Worm (Caenorhabditis elegans) whole organism, early embryonic: ENCODE measurements around the gene R02F2.5.

Experiments
- B0310.2 ChIP-seq: sonication (generic microtip); optimal IDR thresholded peaks from 2 replicates; lab custom pipeline; 2016; ENCODE audit warnings: mild to moderate bottlenecking, missing genetic modification characterization, missing compliant biosample characterization
- F13C5.2 ChIP-seq: sonication (generic microtip); optimal IDR thresholded peaks from 2 replicates; lab custom pipeline; 2017; ENCODE audit warnings: mild to moderate bottlenecking, missing genetic modification characterization, inconsistent platforms, missing compliant biosample characterization
- aly-1 ChIP-seq: sonication (generic microtip); optimal IDR thresholded peaks from 2 replicates; lab custom pipeline; 2016; ENCODE audit warnings: missing genetic modification characterization, missing compliant biosample characterization
- ama-1 ChIP-seq: fragments of 150-350 bp; optimal IDR thresholded peaks from 2 replicates; lab custom pipeline; 2014
- ceh-13 ChIP-seq: fragments of 200-800 bp; sonication (Bioruptor generic); optimal IDR thresholded peaks from 2 replicates; lab custom pipeline; 2018; ENCODE audit warnings: mild to moderate bottlenecking, missing genetic modification characterization, missing compliant biosample characterization
- ceh-36 ChIP-seq: sonication (generic microtip); optimal IDR thresholded peaks from 2 replicates; lab custom pipeline; 2016; ENCODE audit warnings: missing genetic modification characterization, inconsistent platforms, missing compliant biosample characterization
- ets-7 ChIP-seq: sonication (generic microtip); optimal IDR thresholded peaks from 2 replicates; lab custom pipeline; 2016; ENCODE audit warnings: missing genotype, missing genetic modification characterization, missing compliant biosample characterization
- flt-1 ChIP-seq: fragments of 200-800 bp; sonication (Bioruptor generic); IDR thresholded peaks from 2 replicates; pipeline ENCODE4 v1.3.6; 2022; ENCODE audit warnings: missing genetic modification characterization, missing compliant biosample characterization
- hmbx-1 ChIP-seq: sonication (generic microtip); optimal IDR thresholded peaks from 2 replicates; lab custom pipeline; 2016; ENCODE audit warnings: mild to moderate bottlenecking, missing genetic modification characterization, missing compliant biosample characterization
- hmg-4 ChIP-seq: fragments of 200-800 bp; sonication (Bioruptor generic); optimal IDR thresholded peaks from 2 replicates; lab custom pipeline; 2018; ENCODE audit warnings: mild to moderate bottlenecking, missing genetic modification characterization, missing compliant biosample characterization
- hnd-1 ChIP-seq: sonication (generic microtip); optimal IDR thresholded peaks from 2 replicates; lab custom pipeline; 2016; ENCODE audit warnings: missing genetic modification characterization, missing compliant biosample characterization
- pes-1 ChIP-seq: fragments of 200-800 bp; sonication (Bioruptor generic); IDR thresholded peaks from 2 replicates; pipeline ENCODE4 v1.3.6; 2022; ENCODE audit warnings: missing genetic modification reagents, missing genetic modification characterization, missing compliant biosample characterization
- scrt-1 ChIP-seq: fragments of 200-800 bp; sonication (Bioruptor generic); IDR thresholded peaks from 2 replicates; pipeline ENCODE4 v1.3.6; 2022; ENCODE audit warnings: missing genetic modification characterization, missing compliant biosample characterization
- sea-1 ChIP-seq: fragments of 200-800 bp; sonication (Bioruptor generic); conservative IDR thresholded peaks from 2 replicates; pipeline ENCODE4 v1.3.6; 2022; ENCODE audit warnings: missing genetic modification characterization, missing compliant biosample characterization
- tbx-11 ChIP-seq: fragments of 200-800 bp; sonication (Bioruptor generic); IDR thresholded peaks from 2 replicates; pipeline ENCODE4 v1.3.6; 2022; ENCODE audit warnings: missing genetic modification characterization, missing compliant biosample characterization
- tbx-37 ChIP-seq: fragments of 200-800 bp; sonication (Bioruptor generic); conservative IDR thresholded peaks from 2 replicates; pipeline ENCODE4 v1.3.6; 2022; ENCODE audit warnings: missing genetic modification reagents, missing genetic modification characterization, missing compliant biosample characterization
- tra-4 ChIP-seq: sonication (generic microtip); optimal IDR thresholded peaks from 2 replicates; lab custom pipeline; 2017; ENCODE audit warnings: missing genetic modification characterization, missing compliant biosample characterization

The R02F2.5 gene

DNA sequence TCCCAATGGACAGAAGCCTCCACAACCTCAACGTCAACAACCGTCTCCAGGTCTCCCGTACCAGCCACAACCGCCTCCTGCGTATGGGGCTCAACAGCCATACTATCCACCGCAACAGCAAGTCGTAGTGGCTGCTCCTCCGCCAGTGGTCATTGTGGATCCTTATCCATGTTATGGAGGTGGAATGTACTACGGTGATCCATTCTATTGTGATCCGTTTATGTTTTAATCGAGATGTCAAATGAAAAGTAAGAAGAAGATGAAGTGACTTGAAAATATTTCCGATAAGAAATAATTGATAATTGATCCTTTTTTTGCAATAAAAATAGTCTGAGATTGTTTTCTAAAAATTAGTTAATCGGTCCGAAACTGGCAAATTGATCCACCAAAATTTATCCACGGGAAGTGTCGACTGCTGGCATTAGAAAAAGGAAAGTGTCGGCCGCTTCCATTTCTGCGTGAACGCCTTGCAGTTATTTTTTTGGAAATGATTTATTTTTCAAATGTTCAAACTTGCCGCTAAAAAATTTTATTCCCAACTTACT lies at the start of gene R02F2.5, which contains the start of gene R02F2.6:
Gene R02F2.5 (plus strand): TSS at position 495 of the 545 bp plus-strand sequence.
Gene R02F2.6 (minus strand): TSS at position 101 of the 545 bp plus-strand sequence.
- TF ChIP-seq sea-1 (GFP tag; lab: Robert Waterston, UW) (no peak), hnd-1 (no peak)

DNA sequence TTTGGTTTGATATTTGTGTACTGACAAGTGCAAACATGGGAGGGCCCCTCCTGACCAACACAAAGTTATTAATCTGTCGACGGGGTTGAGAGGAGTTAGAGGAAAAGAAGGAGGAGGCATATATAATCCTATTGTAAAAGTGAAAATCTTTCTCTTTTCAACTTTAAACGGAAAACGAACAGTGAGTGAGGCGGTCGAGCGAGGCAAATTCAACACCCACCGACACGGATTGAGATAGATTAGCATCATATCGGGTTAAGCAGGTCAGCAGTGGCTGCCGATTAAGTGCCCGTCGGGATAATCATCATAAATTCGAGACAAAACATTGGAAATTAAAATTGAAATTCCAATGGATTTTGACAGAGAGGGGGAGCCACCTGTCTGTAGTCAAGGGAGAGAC lies 42.8 kb upstream of the R02F2.5 start:
- TF ChIP-seq ceh-36 (tag; lab: Kevin White, UChicago) (no peak), hmg-4 (GFP tag; lab: Kevin White, UChicago) (no peak), F13C5.2 (tag; lab: Kevin White, UChicago) (no peak), aly-1 (tag; lab: Kevin White, UChicago) (no peak), pes-1 (no peak), ama-1 (lab: Kevin White, UChicago) (no peak), tbx-37 (GFP tag; lab: Robert Waterston, UW) (no peak), ets-7 (tag; lab: Kevin White, UChicago) (no peak), ceh-13 (GFP tag; lab: Kevin White, UChicago) (no peak), B0310.2 (tag; lab: Kevin White, UChicago) (no peak), hnd-1 (no peak), flt-1 (GFP tag; lab: Robert Waterston, UW) (no peak), tra-4 (no peak), hmbx-1 (tag; lab: Kevin White, UChicago) (no peak), sea-1 (GFP tag; lab: Robert Waterston, UW) (no peak), tbx-11 (GFP tag; lab: Robert Waterston, UW) (no peak)

DNA sequence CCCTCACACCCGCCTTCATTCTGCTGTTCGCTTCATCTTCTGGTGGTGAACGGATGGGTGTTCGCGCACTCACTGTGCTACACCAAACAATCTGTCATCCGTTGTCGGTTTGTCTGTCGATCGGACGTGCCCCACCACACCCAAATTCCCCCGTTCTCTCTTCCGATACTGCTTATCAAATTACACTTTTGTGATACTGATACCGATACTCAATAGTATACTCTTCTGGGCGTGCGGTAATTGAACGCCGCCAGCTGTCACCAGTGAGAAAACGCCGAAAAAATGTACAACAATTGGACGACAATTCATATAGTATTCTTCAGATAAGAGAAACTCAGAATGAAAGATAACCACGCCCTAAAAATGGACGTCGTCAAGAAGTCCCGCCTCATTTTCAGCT lies 41.1 kb upstream of the R02F2.5 start:
- TF ChIP-seq aly-1 (tag; lab: Kevin White, UChicago) = no peak
- TF ChIP-seq tbx-37 (GFP tag; lab: Robert Waterston, UW) = no peak
- TF ChIP-seq tbx-11 (GFP tag; lab: Robert Waterston, UW) = no peak
- TF ChIP-seq ceh-36 (tag; lab: Kevin White, UChicago) = no peak
- no peak for TF ChIP-seq F13C5.2 (tag; lab: Kevin White, UChicago)
- TF ChIP-seq sea-1 (GFP tag; lab: Robert Waterston, UW) = no peak
- TF ChIP-seq pes-1 = no peak
- TF ChIP-seq scrt-1 = no peak
- no peak for TF ChIP-seq hmg-4 (GFP tag; lab: Kevin White, UChicago)
- no peak for TF ChIP-seq B0310.2 (tag; lab: Kevin White, UChicago)
- no peak for TF ChIP-seq hmbx-1 (tag; lab: Kevin White, UChicago)
- no peak for TF ChIP-seq hnd-1
- TF ChIP-seq ets-7 (tag; lab: Kevin White, UChicago) = no peak
- TF ChIP-seq ceh-13 (GFP tag; lab: Kevin White, UChicago) = no peak
- TF ChIP-seq ama-1 (lab: Kevin White, UChicago) = no peak

DNA sequence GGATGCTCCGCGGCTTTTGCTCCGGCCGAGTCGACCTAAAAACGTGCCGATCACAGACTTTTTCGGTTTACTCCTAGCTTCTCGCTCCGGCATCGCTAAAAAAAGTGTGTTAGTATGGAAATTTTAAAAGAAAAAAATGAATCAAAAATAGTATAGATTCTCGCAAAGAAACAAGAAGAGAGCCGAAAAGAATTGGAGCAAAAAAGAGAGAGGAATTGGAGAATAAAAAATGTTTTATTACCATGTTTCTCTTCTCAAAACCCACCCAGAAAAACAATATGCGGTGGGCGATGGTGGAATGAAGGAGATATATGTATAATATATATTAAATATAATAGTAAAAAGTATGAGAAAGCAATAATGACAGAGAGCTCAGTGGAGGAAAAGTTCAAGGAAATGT lies 38.6 kb upstream of the R02F2.5 start, which contains the start of gene W03A5.6:
Gene W03A5.6 (minus strand): TSS at position 101 of the 400 bp plus-strand sequence.
- TF ChIP-seq tra-4 (no peak), tbx-11 (GFP tag; lab: Robert Waterston, UW) (no peak), flt-1 (GFP tag; lab: Robert Waterston, UW) (no peak), aly-1 (tag; lab: Kevin White, UChicago) (no peak), sea-1 (GFP tag; lab: Robert Waterston, UW) (no peak), pes-1 (no peak), ama-1 (lab: Kevin White, UChicago) (no peak), tbx-37 (GFP tag; lab: Robert Waterston, UW) (no peak), hmg-4 (GFP tag; lab: Kevin White, UChicago) (no peak), hmbx-1 (tag; lab: Kevin White, UChicago) (no peak), hnd-1 (no peak), B0310.2 (tag; lab: Kevin White, UChicago) (no peak), ceh-13 (GFP tag; lab: Kevin White, UChicago) (no peak), ceh-36 (tag; lab: Kevin White, UChicago) (no peak), ets-7 (tag; lab: Kevin White, UChicago) (no peak), F13C5.2 (tag; lab: Kevin White, UChicago) (no peak), scrt-1 (no peak)

DNA sequence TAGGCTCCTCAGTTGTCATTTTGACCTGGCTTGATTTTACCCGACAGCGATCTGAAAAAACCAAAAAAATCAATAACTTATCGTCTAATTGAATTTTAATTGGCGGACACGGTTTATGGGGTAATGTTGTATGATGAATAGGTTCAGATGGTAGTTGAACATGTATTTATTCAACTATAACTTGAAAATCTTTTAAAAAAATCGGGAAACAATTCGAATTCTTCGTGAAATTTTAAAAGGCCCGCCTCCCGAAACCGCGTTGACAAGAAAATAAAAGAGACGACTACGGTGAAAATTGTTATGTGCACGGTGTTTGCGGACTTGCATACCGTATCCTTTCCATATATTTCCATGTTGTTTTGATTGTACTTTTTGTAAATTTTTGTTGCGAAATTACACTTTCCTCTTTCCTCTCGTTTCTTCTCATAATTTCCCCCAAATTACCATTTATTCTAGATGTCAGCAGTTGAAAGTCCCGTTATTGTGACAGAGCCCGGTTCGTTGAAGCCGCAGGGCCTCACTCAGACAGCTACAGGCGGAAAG lies 36.3 kb upstream of the R02F2.5 start, which contains the start of the genes T24G10.2 and disl-2:
Gene T24G10.2 (minus strand): TSS at position 51 of the 543 bp plus-strand sequence.
Gene disl-2 (plus strand): TSS at position 457 of the 543 bp plus-strand sequence.
- no peak for TF ChIP-seq tra-4
- peak; percentile 41 for TF ChIP-seq F13C5.2 (tag; lab: Kevin White, UChicago)

DNA sequence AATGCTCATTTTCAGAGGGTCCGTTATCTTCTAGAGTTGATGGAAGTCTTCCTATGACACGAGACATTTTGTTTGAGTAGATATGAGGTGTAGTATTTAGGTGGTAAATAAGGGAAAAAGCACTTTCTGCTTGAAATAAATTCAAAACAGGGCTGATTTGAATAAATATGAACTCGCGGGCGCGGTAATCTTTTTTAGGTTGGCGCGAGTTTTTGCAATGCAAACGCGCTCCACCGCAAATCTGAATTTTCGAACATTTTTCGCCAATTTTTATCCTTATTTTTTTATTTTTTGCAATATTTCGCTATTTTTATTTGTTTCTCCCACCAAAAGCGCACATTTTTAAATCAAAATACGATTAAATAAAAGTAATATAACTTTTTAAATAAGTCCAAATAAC lies 30.9 kb upstream of the R02F2.5 start, which contains the start of gene skpt-1:
Gene skpt-1 (minus strand): TSS at position 219 of the 400 bp plus-strand sequence.
- TF ChIP-seq flt-1 (GFP tag; lab: Robert Waterston, UW) (no peak), hnd-1 (no peak), ets-7 (tag; lab: Kevin White, UChicago) (no peak), tra-4 (no peak), F13C5.2 (tag; lab: Kevin White, UChicago) (no peak), ceh-13 (GFP tag; lab: Kevin White, UChicago) (no peak), scrt-1 (no peak), aly-1 (tag; lab: Kevin White, UChicago) (no peak), ama-1 (lab: Kevin White, UChicago) (no peak), hmg-4 (GFP tag; lab: Kevin White, UChicago) (no peak), hmbx-1 (tag; lab: Kevin White, UChicago) (no peak), tbx-37 (GFP tag; lab: Robert Waterston, UW) (no peak), ceh-36 (tag; lab: Kevin White, UChicago) (no peak), pes-1 (no peak), B0310.2 (tag; lab: Kevin White, UChicago) (no peak)

DNA sequence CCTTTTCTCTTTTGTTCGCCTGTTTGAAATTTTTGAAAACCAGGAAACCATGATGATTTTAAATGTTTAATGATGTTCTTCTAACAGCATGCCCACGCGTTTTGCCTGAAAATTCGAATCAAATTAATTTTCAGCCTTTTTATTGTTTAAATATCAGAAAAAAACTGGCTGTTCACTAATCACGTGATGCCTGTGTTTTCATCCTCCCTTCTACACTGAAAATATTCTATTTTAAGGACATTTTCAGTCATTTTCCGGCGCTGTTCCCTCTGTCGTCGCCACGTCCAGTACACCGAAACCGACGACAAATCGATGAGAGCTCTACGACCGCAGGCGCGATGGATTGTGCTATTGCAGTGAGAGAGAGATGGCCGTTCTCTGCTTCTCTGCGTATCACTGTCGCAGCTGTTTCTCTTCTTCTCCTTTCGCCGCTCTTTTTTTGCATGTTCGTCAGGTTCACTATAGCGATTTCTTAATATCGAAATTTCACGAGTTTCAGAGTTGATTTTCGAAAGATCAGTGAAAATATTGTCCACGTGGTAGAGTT lies 29.3 kb upstream of the R02F2.5 start, which contains the start of gene F48E8.8:
Gene F48E8.8 (minus strand): TSS at position 51 of the 547 bp plus-strand sequence.
- TF ChIP-seq F13C5.2 (tag; lab: Kevin White, UChicago) (peak; percentile 23), ceh-13 (GFP tag; lab: Kevin White, UChicago) (no peak)
